Worm (Caenorhabditis elegans) whole organism, L4/young adult: ENCODE data around the gene ubc-15.

ENCODE experiments used
- W03F9.2 ChIP-seq: fragments of 150-350 bp; optimal IDR thresholded peaks from 2 replicates; lab custom pipeline; 2014; ENCODE audit warnings: missing biosample characterization, missing genetic modification characterization
- dao-5 ChIP-seq: sonication (generic microtip); optimal IDR thresholded peaks from 2 replicates; lab custom pipeline; 2016; ENCODE audit warnings: missing genotype, missing genetic modification characterization, moderate library complexity, missing compliant biosample characterization
- him-1 ChIP-seq: sonication (generic microtip); optimal IDR thresholded peaks from 2 replicates; lab custom pipeline; 2016; ENCODE audit warnings: missing genotype, missing genetic modification reagents, missing genetic modification characterization, missing compliant biosample characterization

- no peak for TF ChIP-seq W03F9.2 (tag; lab: Kevin White, UChicago)
- peak; percentile 6 for TF ChIP-seq dao-5 (tag; lab: Kevin White, UChicago)
- TF ChIP-seq him-1 (tag; lab: Kevin White, UChicago) = no peak
Measured at ce11 chrII:2861385-2862099, 51.9 kb downstream of the ubc-15 start.
